Worm (Caenorhabditis elegans): Measurements from ENCODE around the gene mrps-12.

Gene mrps-12

DNA sequence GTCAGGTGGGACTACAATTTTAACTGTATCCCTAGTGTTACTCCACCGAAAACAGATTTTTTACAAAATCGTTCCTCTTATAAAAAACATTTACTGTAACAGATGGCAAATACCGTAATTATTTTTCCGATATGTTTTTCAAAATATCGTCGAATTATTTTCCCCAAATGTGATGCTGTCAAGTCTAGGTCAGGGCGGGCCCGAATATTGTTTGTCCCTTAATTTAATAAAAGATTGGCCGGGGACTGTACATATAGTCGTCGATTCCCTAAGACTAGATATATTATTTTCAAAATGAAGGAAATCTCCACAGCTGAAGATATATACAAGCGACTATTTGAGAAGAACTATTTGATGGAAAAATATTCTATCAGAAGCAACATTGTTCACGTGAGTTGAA is 40.0 kb upstream of the mrps-12 start, which contains the start of gene sdf-9:
sdf-9 (plus strand) TSS at position 301 of the 400 bp plus-strand sequence.
- TF ChIP-seq lin-35 (GFP tag; optimal IDR thresholded peaks at IDR 0.05): no peak
- TF ChIP-seq ztf-25 (GFP tag; IDR thresholded peaks at IDR 0.05): no peak
- TF ChIP-seq F57A8.1 (GFP tag; optimal IDR thresholded peaks at IDR 0.05): no peak
- no peak for TF ChIP-seq snpc-4 (GFP tag; optimal IDR thresholded peaks at IDR 0.05)
- no peak for TF ChIP-seq snpc-4 (tag; optimal IDR thresholded peaks at IDR 0.05)

DNA sequence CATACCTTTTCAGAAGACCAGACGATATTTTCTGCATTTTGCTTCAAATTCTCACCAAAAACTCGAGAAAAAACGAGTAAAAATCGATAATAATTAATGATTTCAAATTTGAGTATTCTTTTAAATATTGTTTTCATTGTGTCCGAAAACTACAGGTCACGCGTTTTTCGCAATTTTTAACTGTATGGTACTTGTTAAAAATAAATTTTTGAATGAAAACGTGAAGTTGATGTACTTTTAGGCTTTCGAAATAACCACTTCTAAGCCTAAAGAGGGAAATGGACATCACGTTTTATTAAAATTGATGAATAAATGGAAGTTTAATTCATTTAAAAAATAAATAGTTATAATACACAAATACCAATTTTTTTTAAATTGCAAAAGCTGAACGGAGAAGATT is 35.0 kb upstream of the mrps-12 start, which contains the start of gene Y44A6D.5:
Y44A6D.5 (minus strand) TSS at position 101 of the 400 bp plus-strand sequence.
- TF ChIP-seq let-607 (tag; optimal IDR thresholded peaks at IDR 0.05) (no peak), akir-1 (GFP tag; optimal IDR thresholded peaks at IDR 0.05) (no peak), dox-1 (GFP tag; IDR thresholded peaks at IDR 0.05) (no peak), mcd-1 (GFP tag; IDR thresholded peaks at IDR 0.05) (no peak), pha-4 (tag; optimal IDR thresholded peaks at IDR 0.05) (no peak), nhr-179 (tag; optimal IDR thresholded peaks at IDR 0.05) (no peak), F10E7.11 (tag; optimal IDR thresholded peaks at IDR 0.05) (no peak), F52B5.7 (tag; optimal IDR thresholded peaks at IDR 0.05) (no peak), sea-2 (GFP tag; IDR thresholded peaks at IDR 0.05) (no peak), Y95B8A.8 (GFP tag; IDR thresholded peaks at IDR 0.05) (no peak), fkh-3 (tag; optimal IDR thresholded peaks at IDR 0.05) (no peak), snpc-3.4 (tag; optimal IDR thresholded peaks at IDR 0.05) (no peak), F37B4.10 (GFP tag; IDR thresholded peaks at IDR 0.05) (no peak)

DNA sequence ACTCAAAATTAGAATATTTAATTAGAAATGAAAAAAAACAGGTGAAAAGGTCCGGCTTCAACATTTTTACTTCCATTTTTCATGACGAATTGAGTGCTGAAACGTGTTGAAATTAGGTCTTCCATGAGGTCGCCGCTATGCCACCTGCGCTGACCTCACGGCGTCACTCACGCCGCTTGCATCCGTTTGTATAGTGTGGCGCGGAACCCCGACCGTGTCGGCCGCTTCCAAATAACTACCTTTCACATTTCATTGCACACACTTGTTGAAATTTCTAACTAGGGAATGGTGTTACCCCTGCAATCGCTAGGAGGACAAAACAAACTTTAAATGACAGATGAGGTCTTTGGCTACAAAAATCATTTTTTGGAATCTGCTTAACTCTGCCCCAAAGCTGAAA is 34.4 kb upstream of the mrps-12 start:
- TF ChIP-seq D2030.7 (GFP tag; IDR thresholded peaks at IDR 0.05): 0 out of 2 replicates have a peak, but pooled peaks have one; percentile 39
- 0 out of 2 replicates have a peak, but pooled peaks have one; percentile 52 for TF ChIP-seq ztf-28 (GFP tag; IDR thresholded peaks at IDR 0.05)
- TF ChIP-seq tbp1 (GFP tag; optimal IDR thresholded peaks at IDR 0.05): peak; percentile 43
- peak; percentile 65 for TF ChIP-seq snpc-4 (GFP tag; optimal IDR thresholded peaks at IDR 0.05)
- peak; percentile 76 to 96 (median 89) for TF ChIP-seq snpc-4 (tag; optimal IDR thresholded peaks at IDR 0.05)
- peak; percentile 81 for TF ChIP-seq snpc-1.1 (tag; optimal IDR thresholded peaks at IDR 0.05; ENCODE audit: insufficient read depth)
- TF ChIP-seq hmg-1.2 (GFP tag; IDR thresholded peaks at IDR 0.05): peak; percentile 78

DNA sequence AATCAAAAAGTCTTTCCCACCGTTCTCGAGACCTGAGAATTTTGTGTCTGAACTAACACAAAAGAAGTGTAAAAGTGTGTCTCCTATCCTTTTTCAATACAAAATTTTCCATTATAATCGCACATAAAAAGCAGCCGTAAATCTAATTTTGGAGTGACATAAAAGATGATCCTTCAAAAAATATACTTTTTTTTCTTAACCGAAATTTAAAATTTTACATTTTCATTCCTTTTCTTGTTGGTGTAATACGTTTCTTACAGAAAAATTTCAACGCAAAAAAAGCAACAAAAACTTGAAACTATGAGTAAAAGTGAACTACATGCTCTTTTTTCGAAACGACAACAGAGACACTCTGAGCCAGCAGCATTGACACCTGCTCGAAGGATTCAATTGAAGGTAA is 30.8 kb upstream of the mrps-12 start, which contains the start of gene Y44A6D.6:
Y44A6D.6 (plus strand) TSS at position 301 of the 400 bp plus-strand sequence.
- TF ChIP-seq B0336.3 (GFP tag; IDR thresholded peaks at IDR 0.05) (no peak), ztf-28 (GFP tag; IDR thresholded peaks at IDR 0.05) (no peak), lsy-27 (tag; optimal IDR thresholded peaks at IDR 0.05; ENCODE audit: borderline replicate concordance, insufficient read depth) (no peak), tbp1 (GFP tag; optimal IDR thresholded peaks at IDR 0.05) (no peak), B0019.2 (GFP tag; conservative IDR thresholded peaks at IDR 0.05) (no peak), fkh-3 (tag; optimal IDR thresholded peaks at IDR 0.05) (no peak), lin-35 (GFP tag; optimal IDR thresholded peaks at IDR 0.05) (no peak), dpff-1 (tag; optimal IDR thresholded peaks at IDR 0.05) (no peak), madf-8 (GFP tag; conservative IDR thresholded peaks at IDR 0.05) (no peak), ztf-25 (GFP tag; IDR thresholded peaks at IDR 0.05) (no peak), ekl-4 (GFP tag; IDR thresholded peaks at IDR 0.05) (no peak), let-526 (GFP tag; IDR thresholded peaks at IDR 0.05) (no peak), zim-3 (tag; optimal IDR thresholded peaks at IDR 0.05) (no peak), die-1 (tag; optimal IDR thresholded peaks at IDR 0.05) (no peak), somi-1 (GFP tag; optimal IDR thresholded peaks at IDR 0.05) (no peak), unc-62 (GFP tag; optimal IDR thresholded peaks at IDR 0.05) (no peak), lsl-1 (GFP tag; optimal IDR thresholded peaks at IDR 0.05) (no peak)
